Worm (Caenorhabditis elegans) whole organism, L4 larva: ENCODE measurements around the gene D1014.6.

Experiments used
- F26F4.8 ChIP-seq: fragments of 200-800 bp; sonication (Bioruptor generic); conservative IDR thresholded peaks from 2 replicates; pipeline ENCODE4 v1.3.6; 2022; ENCODE audit warnings: missing genetic modification characterization, missing compliant biosample characterization
- Y48G9A.11 ChIP-seq: fragments of 200-800 bp; sonication (Bioruptor generic); IDR thresholded peaks from 2 replicates; pipeline ENCODE4 v1.3.6; 2022; ENCODE audit warnings: missing genetic modification reagents, missing genetic modification characterization, missing compliant biosample characterization
- Y75B8A.6 ChIP-seq: fragments of 200-800 bp; sonication (Bioruptor generic); IDR thresholded peaks from 2 replicates; pipeline ENCODE4 v1.3.6; 2022; ENCODE audit warnings: missing genetic modification reagents, missing genetic modification characterization, missing compliant biosample characterization
- ZK337.2 ChIP-seq: fragments of 200-800 bp; sonication (Bioruptor generic); IDR thresholded peaks from 2 replicates; pipeline ENCODE4 v1.3.6; 2022; ENCODE audit warnings: missing genetic modification reagents, missing genetic modification characterization, missing compliant biosample characterization
- ama-1 ChIP-seq: fragments of 150-350 bp; optimal IDR thresholded peaks from 2 replicates; lab custom pipeline; 2014; ENCODE audit warnings: inconsistent platforms, mixed read lengths
- arid-1 ChIP-seq: fragments of 200-800 bp; sonication (Bioruptor generic); conservative IDR thresholded peaks from 2 replicates; pipeline ENCODE4 v1.3.6; 2022; ENCODE audit warnings: missing genetic modification reagents, missing genetic modification characterization, missing compliant biosample characterization
- ceh-20 ChIP-seq: fragments of 200-800 bp; sonication (Bioruptor generic); IDR thresholded peaks from 2 replicates; pipeline ENCODE4 v1.3.6; 2022; ENCODE audit warnings: missing genetic modification reagents, missing genetic modification characterization, missing compliant biosample characterization
- ceh-28 ChIP-seq: fragments of 150-350 bp; optimal IDR thresholded peaks from 2 replicates; lab custom pipeline; 2014; ENCODE audit warnings: missing biosample characterization, missing genetic modification reagents, missing genetic modification characterization
- ceh-32 ChIP-seq: sonication (generic microtip); optimal IDR thresholded peaks from 2 replicates; lab custom pipeline; 2016; ENCODE audit warnings: mild to moderate bottlenecking, missing genetic modification characterization, missing compliant biosample characterization; ENCODE audit not compliant: poor library complexity
- ceh-62 ChIP-seq: sonication (generic microtip); optimal IDR thresholded peaks from 2 replicates; lab custom pipeline; 2017; ENCODE audit warnings: missing biosample characterization, missing genetic modification characterization
- ces-1 ChIP-seq: fragments of 150-350 bp; sonication (generic microtip); optimal IDR thresholded peaks from 4 replicates; lab custom pipeline; 2014; ENCODE audit warnings: missing biosample characterization, missing genetic modification reagents, missing genetic modification characterization
- daf-12 ChIP-seq: fragments of 150-350 bp; optimal IDR thresholded peaks from 2 replicates; lab custom pipeline; 2014; ENCODE audit warnings: missing biosample characterization, missing genetic modification reagents, missing genetic modification characterization
- daf-16 ChIP-seq, 3 experiments: sonication (generic microtip); optimal IDR thresholded peaks; 2 replicates each; lab custom pipeline; 2016 to 2017; ENCODE audit warnings: missing genetic modification characterization in 3 of 3, missing genetic modification reagents in 3 of 3, mild to moderate bottlenecking in 2 of 3, missing compliant biosample characterization in 2 of 3, missing biosample characterization in 1 of 3, moderate library complexity in 1 of 3
- dmd-6 ChIP-seq: fragments of 200-800 bp; sonication (Bioruptor generic); IDR thresholded peaks from 2 replicates; pipeline ENCODE4 v1.3.6; 2022; ENCODE audit warnings: missing genetic modification reagents, missing genetic modification characterization, missing compliant biosample characterization
- dpl-1 ChIP-seq: fragments of 150-350 bp; optimal IDR thresholded peaks from 2 replicates; lab custom pipeline; 2014; ENCODE audit warnings: missing biosample characterization, missing genetic modification reagents, missing genetic modification characterization
- dve-1 ChIP-seq: sonication (generic microtip); optimal IDR thresholded peaks from 2 replicates; lab custom pipeline; 2017; ENCODE audit warnings: antibody characterized with exemption, mild to moderate bottlenecking, missing genetic modification characterization, missing compliant biosample characterization; ENCODE audit not compliant: insufficient read depth
- egl-27 ChIP-seq: sonication (generic microtip); optimal IDR thresholded peaks from 3 replicates; lab custom pipeline; 2017; ENCODE audit warnings: missing biosample characterization, missing genetic modification reagents, missing genetic modification characterization
- fos-1 ChIP-seq: fragments of 150-350 bp; optimal IDR thresholded peaks from 2 replicates; lab custom pipeline; 2014; ENCODE audit warnings: missing biosample characterization, missing genetic modification characterization
- hif-1 ChIP-seq, 2 experiments: sonication (generic microtip); optimal IDR thresholded peaks; 2 replicates each; lab custom pipeline; 2016 to 2017; ENCODE audit warnings: missing compliant biosample characterization in 2 of 2, missing genetic modification characterization in 2 of 2, missing genetic modification reagents in 2 of 2, missing genotype in 2 of 2, mild to moderate bottlenecking in 1 of 2
- hlh-11 ChIP-seq: fragments of 200-800 bp; sonication (Bioruptor generic); optimal IDR thresholded peaks from 2 replicates; lab custom pipeline; 2018; ENCODE audit warnings: mild to moderate bottlenecking, missing genetic modification characterization, missing compliant biosample characterization
- hlh-30 ChIP-seq: sonication (generic microtip); optimal IDR thresholded peaks from 2 replicates; lab custom pipeline; 2017; ENCODE audit warnings: antibody characterized with exemption, mild to moderate bottlenecking, missing genetic modification characterization, missing compliant biosample characterization; ENCODE audit not compliant: insufficient read depth
- lim-7 ChIP-seq: fragments of 200-800 bp; sonication (Bioruptor generic); IDR thresholded peaks from 2 replicates; pipeline ENCODE4 v1.3.6; 2022; ENCODE audit warnings: missing genetic modification characterization, missing compliant biosample characterization
- lin-15B ChIP-seq: fragments of 150-350 bp; sonication (generic microtip); optimal IDR thresholded peaks from 3 replicates; lab custom pipeline; 2014; ENCODE audit warnings: missing biosample characterization, missing genetic modification characterization
- lin-29 ChIP-seq: fragments of 200-800 bp; sonication (Bioruptor generic); IDR thresholded peaks from 2 replicates; pipeline ENCODE4 v1.3.6; 2022; ENCODE audit warnings: missing genetic modification reagents, missing genetic modification characterization, missing compliant biosample characterization
- madf-5 ChIP-seq, 2 experiments: fragments of 200-800 bp; sonication (Bioruptor generic); IDR thresholded peaks; 2 replicates each; pipeline ENCODE4 v1.3.6; 2022; ENCODE audit warnings: missing compliant biosample characterization in 2 of 2, missing genetic modification characterization in 2 of 2
- madf-9 ChIP-seq: fragments of 200-800 bp; sonication (Bioruptor generic); conservative IDR thresholded peaks from 2 replicates; pipeline ENCODE4 v1.3.6; 2022; ENCODE audit warnings: missing genetic modification reagents, missing genetic modification characterization, missing compliant biosample characterization
- mep-1 ChIP-seq: fragments of 150-350 bp; sonication (generic microtip); optimal IDR thresholded peaks from 3 replicates; lab custom pipeline; 2014; ENCODE audit warnings: missing biosample characterization, missing genetic modification characterization
- mxl-2 ChIP-seq: fragments of 200-800 bp; sonication (Bioruptor generic); conservative IDR thresholded peaks from 2 replicates; pipeline ENCODE4 v1.3.6; 2022; ENCODE audit warnings: missing genetic modification reagents, missing genetic modification characterization, missing compliant biosample characterization
- nhr-10 ChIP-seq: fragments of 150-350 bp; optimal IDR thresholded peaks from 2 replicates; lab custom pipeline; 2014; ENCODE audit warnings: missing biosample characterization, missing genetic modification characterization
- nhr-111 ChIP-seq: fragments of 200-800 bp; sonication (Bioruptor generic); optimal IDR thresholded peaks from 2 replicates; lab custom pipeline; 2018; ENCODE audit warnings: mild to moderate bottlenecking, missing genetic modification characterization, missing compliant biosample characterization
- nhr-237 ChIP-seq: sonication (generic microtip); optimal IDR thresholded peaks from 2 replicates; lab custom pipeline; 2017; ENCODE audit warnings: missing biosample characterization, missing genetic modification characterization
- nhr-6 ChIP-seq: fragments of 150-350 bp; optimal IDR thresholded peaks from 2 replicates; lab custom pipeline; 2014; ENCODE audit warnings: missing biosample characterization, missing genetic modification characterization
- pha-4 ChIP-seq, 2 experiments: fragments of 150-350 bp in 1 of 2; fragments of 200-800 bp in 1 of 2; sonication (Bioruptor generic) in 1 of 2; IDR thresholded peaks in 1 of 2; optimal IDR thresholded peaks in 1 of 2; 2 replicates each; pipeline versions ENCODE4 v1.3.6 to Lab custom; 2014 to 2022; ENCODE audit warnings: missing genetic modification characterization in 2 of 2, missing genetic modification reagents in 2 of 2, missing biosample characterization in 1 of 2, missing compliant biosample characterization in 1 of 2
- php-3 ChIP-seq: fragments of 200-800 bp; sonication (Bioruptor generic); IDR thresholded peaks from 2 replicates; pipeline ENCODE4 v1.3.6; 2022; ENCODE audit warnings: missing genetic modification reagents, missing genetic modification characterization, missing compliant biosample characterization
- rbr-2 ChIP-seq: sonication (generic microtip); optimal IDR thresholded peaks from 2 replicates; lab custom pipeline; 2016; ENCODE audit warnings: missing genotype, missing genetic modification characterization, missing compliant biosample characterization
- saeg-2 ChIP-seq: fragments of 200-800 bp; sonication (Bioruptor generic); IDR thresholded peaks from 2 replicates; pipeline ENCODE4 v1.3.6; 2022; ENCODE audit warnings: missing genetic modification reagents, missing genetic modification characterization, missing compliant biosample characterization
- sdz-12 ChIP-seq: fragments of 200-800 bp; sonication (Bioruptor generic); optimal IDR thresholded peaks from 2 replicates; lab custom pipeline; 2018; ENCODE audit warnings: mild to moderate bottlenecking, missing genetic modification characterization, missing compliant biosample characterization
- set-16 ChIP-seq: fragments of 200-800 bp; sonication (Bioruptor generic); IDR thresholded peaks from 2 replicates; pipeline ENCODE4 v1.3.6; 2022; ENCODE audit warnings: missing genetic modification reagents, missing genetic modification characterization, missing compliant biosample characterization
- snpc-4 ChIP-seq: fragments of 150-350 bp; optimal IDR thresholded peaks from 2 replicates; lab custom pipeline; 2014; ENCODE audit warnings: missing biosample characterization, missing genetic modification characterization
- spr-3 ChIP-seq: fragments of 200-800 bp; sonication (Bioruptor generic); optimal IDR thresholded peaks from 2 replicates; lab custom pipeline; 2018; ENCODE audit warnings: mild to moderate bottlenecking, missing genetic modification characterization, missing compliant biosample characterization
- zag-1 ChIP-seq: fragments of 150-350 bp; optimal IDR thresholded peaks from 2 replicates; lab custom pipeline; 2014; ENCODE audit warnings: missing biosample characterization, missing genetic modification characterization
- zfp-2 ChIP-seq: sonication (generic microtip); optimal IDR thresholded peaks from 2 replicates; lab custom pipeline; 2016; ENCODE audit warnings: mild to moderate bottlenecking, missing genetic modification characterization, missing compliant biosample characterization
- ztf-11 ChIP-seq: fragments of 150-350 bp; optimal IDR thresholded peaks from 2 replicates; lab custom pipeline; 2014; ENCODE audit warnings: missing biosample characterization, missing genetic modification characterization

Gene D1014.6

ce11 chrV:8130149-8130661 is 9.2 kb downstream of the D1014.6 start, which contains the start of gene snap-1 (continued):
- TF ChIP-seq mxl-2 (GFP tag; lab: Robert Waterston, UW): no peak
- TF ChIP-seq daf-12 (tag; lab: Kevin White, UChicago): no peak
- TF ChIP-seq Y75B8A.6 (GFP tag; lab: Robert Waterston, UW): no peak
- no peak for TF ChIP-seq lin-15B
- TF ChIP-seq Y48G9A.11 (GFP tag; lab: Robert Waterston, UW): no peak
- TF ChIP-seq nhr-111: no peak
- TF ChIP-seq F26F4.8 (GFP tag; lab: Robert Waterston, UW): no peak
- TF ChIP-seq arid-1 (GFP tag; lab: Robert Waterston, UW): no peak
- TF ChIP-seq php-3 (GFP tag; lab: Robert Waterston, UW): no peak
- no peak for TF ChIP-seq egl-27
- TF ChIP-seq ceh-32 (tag; lab: Kevin White, UChicago): no peak
- TF ChIP-seq dmd-6: no peak; the same call in 1 of the 2 replicates
- TF ChIP-seq ces-1 (GFP tag; lab: Kevin White, UChicago): no peak
- peak; percentile 55 for TF ChIP-seq rbr-2
- TF ChIP-seq ama-1 (lab: Kevin White, UChicago): no peak
- no peak for TF ChIP-seq saeg-2 (GFP tag; lab: Robert Waterston, UW)
- TF ChIP-seq mep-1 (tag; lab: Kevin White, UChicago): peak; percentile 51
- no peak for TF ChIP-seq zag-1 (tag; lab: Kevin White, UChicago)
- no peak for TF ChIP-seq daf-16 (GFP tag; optimal IDR thresholded peaks at IDR 0.05; lab: Kevin White, UChicago)
- peak; percentile 57 for TF ChIP-seq daf-16 (tag; optimal IDR thresholded peaks at IDR 0.05; lab: Kevin White, UChicago)
- no peak for TF ChIP-seq zfp-2 (tag; lab: Kevin White, UChicago)
- TF ChIP-seq madf-5 (GFP tag; IDR thresholded peaks at IDR 0.05; lab: Robert Waterston, UW): no peak
- TF ChIP-seq fos-1 (tag; lab: Kevin White, UChicago): no peak
- no peak for TF ChIP-seq ztf-11 (tag; lab: Kevin White, UChicago)
- no peak for TF ChIP-seq pha-4 (GFP tag; IDR thresholded peaks at IDR 0.05; lab: Robert Waterston, UW)
- TF ChIP-seq pha-4 (tag; optimal IDR thresholded peaks at IDR 0.05; lab: Kevin White, UChicago): no peak
- TF ChIP-seq dve-1 (tag; lab: Kevin White, UChicago): peak; percentile 26
- TF ChIP-seq ceh-20 (GFP tag; lab: Robert Waterston, UW): no peak
- TF ChIP-seq set-16 (GFP tag; lab: Robert Waterston, UW): no peak
- no peak for TF ChIP-seq nhr-10 (tag; lab: Kevin White, UChicago)
- TF ChIP-seq hif-1 (tag; optimal IDR thresholded peaks at IDR 0.05; lab: Kevin White, UChicago): no peak
- no peak for TF ChIP-seq madf-9 (GFP tag; lab: Robert Waterston, UW)
- TF ChIP-seq ceh-28: no peak
- TF ChIP-seq spr-3 (GFP tag; lab: Kevin White, UChicago): no peak
- no peak for TF ChIP-seq lim-7 (GFP tag; lab: Robert Waterston, UW)
- peak; percentile 66 for TF ChIP-seq hlh-11

- no peak for TF ChIP-seq ZK337.2 (GFP tag; lab: Robert Waterston, UW)
- TF ChIP-seq lin-15B: no peak
- TF ChIP-seq lin-29: no peak
- no peak for TF ChIP-seq sdz-12
- TF ChIP-seq hlh-30: no peak
- TF ChIP-seq snpc-4: no peak
- TF ChIP-seq madf-9 (GFP tag; lab: Robert Waterston, UW): no peak
- no peak for TF ChIP-seq hif-1 (tag; optimal IDR thresholded peaks at IDR 0.05; lab: Kevin White, UChicago)
- no peak for TF ChIP-seq nhr-6 (tag; lab: Kevin White, UChicago)
- TF ChIP-seq nhr-237 (tag; lab: Kevin White, UChicago): no peak
- no peak for TF ChIP-seq Y48G9A.11 (GFP tag; lab: Robert Waterston, UW)
- no peak for TF ChIP-seq ceh-62 (tag; lab: Kevin White, UChicago)
- no peak for TF ChIP-seq dpl-1
- TF ChIP-seq hlh-11: no peak
Measured at ce11 chrV:8130812-8131211, 9.8 kb downstream of the D1014.6 start.
